Worm (Caenorhabditis elegans): ENCODE measurements around the gene C34H4.5.

DNA sequence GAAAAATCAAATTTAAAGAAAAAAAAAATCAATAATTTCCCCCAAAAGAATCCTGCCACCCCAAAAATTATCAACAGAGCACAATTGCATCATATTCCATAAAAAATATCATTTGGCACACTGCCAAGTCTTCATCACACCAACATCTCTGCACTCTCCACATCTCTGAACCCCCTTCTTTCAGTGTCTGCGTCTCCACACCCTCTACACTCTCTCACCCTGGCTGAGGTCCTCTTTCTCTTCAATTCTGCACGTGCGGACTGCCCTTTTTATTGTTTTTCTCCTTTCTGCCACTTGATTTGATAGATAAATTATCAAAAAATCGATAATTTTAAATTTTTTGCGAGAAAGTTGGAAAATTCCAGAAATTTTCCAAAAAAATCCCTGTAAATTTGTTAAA lies 52.6 kb downstream of the C34H4.5 start, which contains the start of gene hxk-3:
- TF ChIP-seq nhr-28 (tag; optimal IDR thresholded peaks at IDR 0.05) (no peak), tbx-2 (tag; optimal IDR thresholded peaks at IDR 0.05) (no peak), ztf-4 (tag; optimal IDR thresholded peaks at IDR 0.05) (no peak), unc-62 (GFP tag; optimal IDR thresholded peaks at IDR 0.05) (no peak)
